Worm (Caenorhabditis elegans) whole organism, early embryonic: ENCODE measurements around the gene trx-3.

ENCODE experiments used
- B0310.2 ChIP-seq: sonication (generic microtip); optimal IDR thresholded peaks from 2 replicates; lab custom pipeline; 2016; ENCODE audit warnings: mild to moderate bottlenecking, missing genetic modification characterization, missing compliant biosample characterization
- F13C5.2 ChIP-seq: sonication (generic microtip); optimal IDR thresholded peaks from 2 replicates; lab custom pipeline; 2017; ENCODE audit warnings: mild to moderate bottlenecking, missing genetic modification characterization, inconsistent platforms, missing compliant biosample characterization
- aly-1 ChIP-seq: sonication (generic microtip); optimal IDR thresholded peaks from 2 replicates; lab custom pipeline; 2016; ENCODE audit warnings: missing genetic modification characterization, missing compliant biosample characterization
- ama-1 ChIP-seq: fragments of 150-350 bp; optimal IDR thresholded peaks from 2 replicates; lab custom pipeline; 2014
- ceh-13 ChIP-seq: fragments of 200-800 bp; sonication (Bioruptor generic); optimal IDR thresholded peaks from 2 replicates; lab custom pipeline; 2018; ENCODE audit warnings: mild to moderate bottlenecking, missing genetic modification characterization, missing compliant biosample characterization
- ceh-36 ChIP-seq: sonication (generic microtip); optimal IDR thresholded peaks from 2 replicates; lab custom pipeline; 2016; ENCODE audit warnings: missing genetic modification characterization, inconsistent platforms, missing compliant biosample characterization
- ets-7 ChIP-seq: sonication (generic microtip); optimal IDR thresholded peaks from 2 replicates; lab custom pipeline; 2016; ENCODE audit warnings: missing genotype, missing genetic modification characterization, missing compliant biosample characterization
- flt-1 ChIP-seq: fragments of 200-800 bp; sonication (Bioruptor generic); IDR thresholded peaks from 2 replicates; pipeline ENCODE4 v1.3.6; 2022; ENCODE audit warnings: missing genetic modification characterization, missing compliant biosample characterization
- hmbx-1 ChIP-seq: sonication (generic microtip); optimal IDR thresholded peaks from 2 replicates; lab custom pipeline; 2016; ENCODE audit warnings: mild to moderate bottlenecking, missing genetic modification characterization, missing compliant biosample characterization
- hmg-4 ChIP-seq: fragments of 200-800 bp; sonication (Bioruptor generic); optimal IDR thresholded peaks from 2 replicates; lab custom pipeline; 2018; ENCODE audit warnings: mild to moderate bottlenecking, missing genetic modification characterization, missing compliant biosample characterization
- hnd-1 ChIP-seq: sonication (generic microtip); optimal IDR thresholded peaks from 2 replicates; lab custom pipeline; 2016; ENCODE audit warnings: missing genetic modification characterization, missing compliant biosample characterization
- pes-1 ChIP-seq: fragments of 200-800 bp; sonication (Bioruptor generic); IDR thresholded peaks from 2 replicates; pipeline ENCODE4 v1.3.6; 2022; ENCODE audit warnings: missing genetic modification reagents, missing genetic modification characterization, missing compliant biosample characterization
- scrt-1 ChIP-seq: fragments of 200-800 bp; sonication (Bioruptor generic); IDR thresholded peaks from 2 replicates; pipeline ENCODE4 v1.3.6; 2022; ENCODE audit warnings: missing genetic modification characterization, missing compliant biosample characterization
- sea-1 ChIP-seq: fragments of 200-800 bp; sonication (Bioruptor generic); conservative IDR thresholded peaks from 2 replicates; pipeline ENCODE4 v1.3.6; 2022; ENCODE audit warnings: missing genetic modification characterization, missing compliant biosample characterization
- tbx-11 ChIP-seq: fragments of 200-800 bp; sonication (Bioruptor generic); IDR thresholded peaks from 2 replicates; pipeline ENCODE4 v1.3.6; 2022; ENCODE audit warnings: missing genetic modification characterization, missing compliant biosample characterization
- tbx-37 ChIP-seq: fragments of 200-800 bp; sonication (Bioruptor generic); conservative IDR thresholded peaks from 2 replicates; pipeline ENCODE4 v1.3.6; 2022; ENCODE audit warnings: missing genetic modification reagents, missing genetic modification characterization, missing compliant biosample characterization
- tra-4 ChIP-seq: sonication (generic microtip); optimal IDR thresholded peaks from 2 replicates; lab custom pipeline; 2017; ENCODE audit warnings: missing genetic modification characterization, missing compliant biosample characterization

Gene trx-3

ce11 chrIV:4468046-4468727 lies 18.6 kb upstream of the trx-3 start:
- no peak for TF ChIP-seq tbx-11

DNA sequence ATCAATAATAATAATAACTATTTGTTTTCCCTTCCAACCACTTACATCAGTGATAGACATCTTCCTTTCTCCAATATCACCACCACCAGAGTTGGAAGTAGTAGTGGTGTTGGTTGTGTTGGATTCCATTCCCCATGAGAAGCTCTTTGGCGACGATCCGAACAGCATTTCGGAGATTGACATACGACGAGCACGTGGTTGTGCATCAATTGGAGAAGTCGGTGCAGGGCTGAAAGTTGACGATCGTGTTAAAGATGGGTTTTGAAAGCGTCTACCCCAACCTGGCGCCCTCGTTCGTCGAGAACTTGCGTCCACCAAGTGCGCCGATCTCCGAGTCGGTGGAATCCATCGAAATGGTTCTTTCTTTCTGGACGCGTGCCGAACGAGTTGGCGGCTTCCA lies 17.8 kb upstream of the trx-3 start:
- TF ChIP-seq ets-7 (tag; lab: Kevin White, UChicago), result no peak
- no peak for TF ChIP-seq B0310.2 (tag; lab: Kevin White, UChicago)
- TF ChIP-seq F13C5.2 (tag; lab: Kevin White, UChicago), result no peak
- no peak for TF ChIP-seq ama-1 (lab: Kevin White, UChicago)
- TF ChIP-seq ceh-36 (tag; lab: Kevin White, UChicago), result no peak
- TF ChIP-seq tbx-37 (GFP tag; lab: Robert Waterston, UW), result no peak
- TF ChIP-seq hmbx-1 (tag; lab: Kevin White, UChicago), result no peak
- no peak for TF ChIP-seq hnd-1 (tag; lab: Kevin White, UChicago)
- no peak for TF ChIP-seq pes-1

- TF ChIP-seq hmg-4 (GFP tag; lab: Kevin White, UChicago), result no peak
- no peak for TF ChIP-seq tbx-11
- no peak for TF ChIP-seq tbx-37 (GFP tag; lab: Robert Waterston, UW)
- TF ChIP-seq scrt-1, result no peak
- no peak for TF ChIP-seq tra-4 (tag; lab: Kevin White, UChicago)
- no peak for TF ChIP-seq ama-1 (lab: Kevin White, UChicago)
- TF ChIP-seq B0310.2 (tag; lab: Kevin White, UChicago), result no peak
- TF ChIP-seq sea-1 (GFP tag; lab: Robert Waterston, UW), result no peak
- TF ChIP-seq ceh-36 (tag; lab: Kevin White, UChicago), result no peak
- TF ChIP-seq ceh-13 (GFP tag; lab: Kevin White, UChicago), result no peak
- no peak for TF ChIP-seq aly-1
- TF ChIP-seq flt-1 (GFP tag; lab: Robert Waterston, UW), result no peak
Measured at ce11 chrIV:4469770-4470709, 16.8 kb upstream of the trx-3 start.

DNA sequence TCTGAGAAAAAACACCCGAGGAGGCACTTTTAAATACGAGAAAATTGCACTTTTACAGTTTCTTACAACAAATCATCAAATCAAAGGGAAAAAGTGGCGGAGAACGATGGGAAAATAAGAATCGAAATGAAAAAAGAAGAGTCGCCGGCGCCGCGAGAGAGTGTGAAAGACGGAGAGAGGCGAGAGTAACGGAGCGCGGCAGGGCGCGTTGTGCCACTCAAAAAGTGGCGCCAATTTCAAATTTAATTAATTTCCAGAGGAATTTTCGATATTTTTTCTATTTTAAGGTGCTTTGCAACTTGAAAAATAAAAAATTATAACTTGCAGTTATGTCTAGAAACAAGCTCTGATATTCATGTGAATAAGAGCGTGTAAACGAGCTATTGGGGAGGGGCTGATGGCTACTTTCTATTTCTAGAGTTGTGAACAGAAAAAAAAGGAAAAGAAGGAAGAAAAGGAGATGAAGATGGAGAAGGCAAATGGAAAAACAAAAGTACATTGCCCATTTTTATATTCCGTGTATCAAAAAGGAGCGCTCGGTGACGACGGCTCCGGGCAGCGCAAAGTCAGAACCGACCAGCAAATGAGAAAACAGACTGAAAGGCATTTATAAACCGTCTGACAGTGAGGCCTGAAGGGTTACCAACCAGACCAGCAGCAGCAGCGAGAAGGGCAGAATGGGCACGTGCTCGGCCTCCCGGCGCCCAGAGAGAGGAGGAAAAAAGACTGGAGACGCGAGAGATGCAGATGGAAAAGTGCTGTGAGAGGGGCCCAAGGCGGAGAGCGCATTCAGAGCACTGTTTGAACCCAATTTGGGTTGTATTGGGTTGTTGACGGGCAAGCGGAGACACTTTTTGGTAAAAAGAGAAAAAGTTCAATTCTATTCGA lies 15.7 kb upstream of the trx-3 start:
- TF ChIP-seq hmg-4 (GFP tag; lab: Kevin White, UChicago) (no peak), ama-1 (lab: Kevin White, UChicago) (no peak), tra-4 (tag; lab: Kevin White, UChicago) (no peak), hnd-1 (tag; lab: Kevin White, UChicago) (no peak)

ce11 chrIV:4472418-4473173 lies 14.2 kb upstream of the trx-3 start:
- TF ChIP-seq hmg-4 (GFP tag; lab: Kevin White, UChicago), result no peak
- no peak for TF ChIP-seq tra-4 (tag; lab: Kevin White, UChicago)
- no peak for TF ChIP-seq flt-1 (GFP tag; lab: Robert Waterston, UW)
- no peak for TF ChIP-seq hmbx-1 (tag; lab: Kevin White, UChicago)
- TF ChIP-seq ceh-13 (GFP tag; lab: Kevin White, UChicago), result no peak
- TF ChIP-seq ama-1 (lab: Kevin White, UChicago), result no peak
- TF ChIP-seq B0310.2 (tag; lab: Kevin White, UChicago), result no peak
- TF ChIP-seq aly-1, result no peak

DNA sequence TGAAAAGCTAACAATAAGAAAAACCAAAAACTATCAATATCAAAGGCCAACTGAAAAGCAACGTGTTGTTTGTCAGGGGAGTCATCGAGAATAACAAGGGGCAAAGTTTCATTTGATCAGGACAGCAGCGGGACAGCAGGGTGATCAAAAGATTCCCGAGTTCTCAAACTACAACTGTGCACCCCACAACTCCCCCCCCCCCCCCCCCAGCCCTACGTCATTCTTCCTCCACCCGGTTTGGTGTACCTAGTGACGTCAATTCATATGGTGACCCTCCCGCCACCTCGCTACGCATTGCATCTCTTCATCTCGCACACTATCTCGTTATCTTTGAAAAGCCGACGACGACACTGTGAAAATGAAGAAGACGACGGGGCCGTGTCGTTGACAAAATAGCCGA lies 13.1 kb upstream of the trx-3 start:
- TF ChIP-seq hmg-4 (GFP tag; lab: Kevin White, UChicago), result no peak
- TF ChIP-seq F13C5.2 (tag; lab: Kevin White, UChicago), result no peak
- no peak for TF ChIP-seq hmbx-1 (tag; lab: Kevin White, UChicago)
- TF ChIP-seq ama-1 (lab: Kevin White, UChicago), result no peak
- TF ChIP-seq tbx-11, result no peak
- no peak for TF ChIP-seq B0310.2 (tag; lab: Kevin White, UChicago)
- TF ChIP-seq ceh-13 (GFP tag; lab: Kevin White, UChicago), result no peak
- TF ChIP-seq tra-4 (tag; lab: Kevin White, UChicago), result no peak
- no peak for TF ChIP-seq flt-1 (GFP tag; lab: Robert Waterston, UW)
- no peak for TF ChIP-seq sea-1 (GFP tag; lab: Robert Waterston, UW)
- no peak for TF ChIP-seq tbx-37 (GFP tag; lab: Robert Waterston, UW)
- TF ChIP-seq ceh-36 (tag; lab: Kevin White, UChicago), result no peak
- no peak for TF ChIP-seq aly-1
- TF ChIP-seq pes-1, result no peak
- no peak for TF ChIP-seq hnd-1 (tag; lab: Kevin White, UChicago)
- TF ChIP-seq scrt-1, result no peak
- TF ChIP-seq ets-7 (tag; lab: Kevin White, UChicago), result no peak
